Fruit fly (Drosophila melanogaster): ENCODE results near the gene LManI.

Gene LManI

dm6 chr2L:10428528-10428927 lies 28.5 kb downstream of the LManI start, which contains the start of gene CG5188 (continued):
- peak; percentile 52 for TF ChIP-seq CG9797 (GFP tag; optimal IDR thresholded peaks at IDR 0.05)
- TF ChIP-seq CG13123 (GFP tag; optimal IDR thresholded peaks at IDR 0.05) = peak; percentile 3
- TF ChIP-seq gsb (GFP tag; IDR thresholded peaks at IDR 0.05) = no peak
- 0 out of 2 replicates have a peak, but pooled peaks have one; percentile 44 for TF ChIP-seq CG1024 (GFP tag; IDR thresholded peaks at IDR 0.05)
- TF ChIP-seq da (GFP tag; optimal IDR thresholded peaks at IDR 0.05) = no peak
- TF ChIP-seq CG15514 (GFP tag; optimal IDR thresholded peaks at IDR 0.05) = peak; percentile 44
- 0 out of 2 replicates have a peak, but pooled peaks have one; percentile 29 for TF ChIP-seq Taf1 (GFP tag; IDR thresholded peaks at IDR 0.05)
- TF ChIP-seq br (optimal IDR thresholded peaks at IDR 0.05) = no peak
- TF ChIP-seq CG17912 (GFP tag; optimal IDR thresholded peaks at IDR 0.05) = no peak
- no peak for TF ChIP-seq fd102C (GFP tag; optimal IDR thresholded peaks at IDR 0.05)
- TF ChIP-seq CG15011 (GFP tag; optimal IDR thresholded peaks at IDR 0.05) = no peak
- no peak for TF ChIP-seq HLH4C (GFP tag; IDR thresholded peaks at IDR 0.05; ENCODE audit: partially characterized antibody)
- TF ChIP-seq bab2 (GFP tag; optimal IDR thresholded peaks at IDR 0.05) = no peak
- no peak for TF ChIP-seq CG10321 (GFP tag; IDR thresholded peaks at IDR 0.05)
- TF ChIP-seq Dip2 (GFP tag; IDR thresholded peaks at IDR 0.05) = no peak
- peak; percentile 64 for TF ChIP-seq CG13424 (tag; optimal IDR thresholded peaks at IDR 0.05)
- TF ChIP-seq Trl (optimal IDR thresholded peaks at IDR 0.05) = no peak
- no peak for TF ChIP-seq Trl (GFP tag; optimal IDR thresholded peaks at IDR 0.05)
- no peak for TF ChIP-seq wor (GFP tag; IDR thresholded peaks at IDR 0.05)
- TF ChIP-seq CG7745 (tag; optimal IDR thresholded peaks at IDR 0.05) = no peak
- TF ChIP-seq Drgx (GFP tag; IDR thresholded peaks at IDR 0.05) = peak; percentile 44; the same call in 1 of the 2 replicates
- TF ChIP-seq CG8478 (optimal IDR thresholded peaks at IDR 0.05) = no peak
- no peak for TF ChIP-seq Opbp (GFP tag; IDR thresholded peaks at IDR 0.05; ENCODE audit: partially characterized antibody)
- no peak for TF ChIP-seq CG31388 (GFP tag; optimal IDR thresholded peaks at IDR 0.05)
- TF ChIP-seq CG11456 (GFP tag; IDR thresholded peaks at IDR 0.05) = no peak
- TF ChIP-seq Asciz (GFP tag; optimal IDR thresholded peaks at IDR 0.05) = peak; percentile 42
- TF ChIP-seq CG3847 (GFP tag; IDR thresholded peaks at IDR 0.05) = no peak
- TF ChIP-seq CG7987 (GFP tag; optimal IDR thresholded peaks at IDR 0.05) = no peak
- no peak for TF ChIP-seq CG14667 (GFP tag; IDR thresholded peaks at IDR 0.05)
- TF ChIP-seq Mad (GFP tag; optimal IDR thresholded peaks at IDR 0.05) = no peak
- TF ChIP-seq dmrt11E (tag; optimal IDR thresholded peaks at IDR 0.05) = peak; percentile 42
- 0 out of 2 replicates have a peak, but pooled peaks have one; percentile 36 for TF ChIP-seq sna (GFP tag; IDR thresholded peaks at IDR 0.05; ENCODE audit: partially characterized antibody)
- TF ChIP-seq CG7786 (GFP tag; optimal IDR thresholded peaks at IDR 0.05) = no peak
- no peak for TF ChIP-seq kay (GFP tag; optimal IDR thresholded peaks at IDR 0.05)
- TF ChIP-seq NC2α (GFP tag; optimal IDR thresholded peaks at IDR 0.05) = no peak
- no peak for TF ChIP-seq CG10209 (GFP tag; optimal IDR thresholded peaks at IDR 0.05)
- no peak; the same call in 1 of the 2 replicates for TF ChIP-seq CG11085 (GFP tag; IDR thresholded peaks at IDR 0.05)
- TF ChIP-seq BEAF-32 (GFP tag; optimal IDR thresholded peaks at IDR 0.05) = peak; percentile 12
- no peak for TF ChIP-seq CG16863 (GFP tag; optimal IDR thresholded peaks at IDR 0.05)
- TF ChIP-seq otp (GFP tag; IDR thresholded peaks at IDR 0.05) = 0 out of 3 replicates have a peak, but pooled peaks have one; percentile 25
- peak; percentile 35; the same call in 1 of the 2 replicates for TF ChIP-seq CG14014 (GFP tag; IDR thresholded peaks at IDR 0.05)
- no peak for TF ChIP-seq CG32767 (GFP tag; IDR thresholded peaks at IDR 0.05)
- no peak for TF ChIP-seq cg (GFP tag; optimal IDR thresholded peaks at IDR 0.05)
- no peak for TF ChIP-seq CG15073 (GFP tag; optimal IDR thresholded peaks at IDR 0.05)
- TF ChIP-seq pnt (GFP tag; optimal IDR thresholded peaks at IDR 0.05) = peak; percentile 17
- TF ChIP-seq CG30403 (GFP tag; optimal IDR thresholded peaks at IDR 0.05) = peak; percentile 50
- no peak for TF ChIP-seq Vsx1 (GFP tag; optimal IDR thresholded peaks at IDR 0.05)
- TF ChIP-seq H15 (GFP tag; IDR thresholded peaks at IDR 0.05) = no peak
- peak; percentile 57 for TF ChIP-seq nmo (GFP tag; optimal IDR thresholded peaks at IDR 0.05)
- no peak for TF ChIP-seq hbn (GFP tag; IDR thresholded peaks at IDR 0.05; ENCODE audit: partially characterized antibody)
- TF ChIP-seq CG15696 (tag; optimal IDR thresholded peaks at IDR 0.05) = peak; percentile 17
- TF ChIP-seq CG17361 (GFP tag; IDR thresholded peaks at IDR 0.05) = peak; percentile 69; the same call in 2 of the 3 replicates

All from whole organism, embryonic.